Fruit fly (Drosophila melanogaster) whole organism, embryonic: ENCODE measurements around the gene CG43915.

Source experiments
- Ada2b ChIP-seq: fragments of 200-800 bp; sonication (Bioruptor generic); IDR thresholded peaks from 2 replicates; pipeline ENCODE4 v1.3.6; 2022; ENCODE audit warnings: missing biosample characterization, missing genetic modification characterization
- Blimp-1 ChIP-seq: fragments of 200-800 bp; sonication (Bioruptor generic); optimal IDR thresholded peaks from 3 replicates; lab custom pipeline; 2018; ENCODE audit warnings: missing biosample characterization, missing genetic modification characterization, mild to moderate bottlenecking, moderate library complexity, missing genetic modification reagents
- Bteb2 ChIP-seq: fragments of 200-800 bp; sonication (Bioruptor generic); optimal IDR thresholded peaks from 2 replicates; lab custom pipeline; 2016; ENCODE audit warnings: missing biosample characterization, missing genetic modification characterization
- CG10366 ChIP-seq: fragments of 200-800 bp; sonication (Bioruptor generic); IDR thresholded peaks from 2 replicates; pipeline ENCODE4 v1.3.6; 2022; ENCODE audit warnings: missing biosample characterization, missing genetic modification characterization
- CG10654 ChIP-seq: fragments of 200-800 bp; sonication (Bioruptor generic); optimal IDR thresholded peaks from 2 replicates; lab custom pipeline; 2016; ENCODE audit warnings: missing biosample characterization, missing genetic modification characterization
- CG12236 ChIP-seq: fragments of 200-800 bp; sonication (Bioruptor generic); optimal IDR thresholded peaks from 2 replicates; lab custom pipeline; 2016; ENCODE audit warnings: missing biosample characterization, missing genetic modification characterization
- CG1233 ChIP-seq: fragments of 200-800 bp; sonication (Bioruptor generic); optimal IDR thresholded peaks from 4 replicates; lab custom pipeline; 2018; ENCODE audit warnings: missing biosample characterization, mild to moderate bottlenecking, missing genetic modification characterization
- CG1529 ChIP-seq: fragments of 200-800 bp; sonication (Bioruptor generic); optimal IDR thresholded peaks from 3 replicates; lab custom pipeline; 2018; ENCODE audit warnings: missing biosample characterization, missing genetic modification characterization
- CG17359 ChIP-seq: fragments of 200-800 bp; sonication (Bioruptor generic); optimal IDR thresholded peaks from 3 replicates; lab custom pipeline; 2018; ENCODE audit warnings: missing biosample characterization, mild to moderate bottlenecking, missing genetic modification characterization, moderate library complexity
- CG17385 ChIP-seq: fragments of 200-800 bp; sonication (Bioruptor generic); optimal IDR thresholded peaks from 3 replicates; lab custom pipeline; 2018; ENCODE audit warnings: missing biosample characterization, mild to moderate bottlenecking, missing genetic modification characterization
- CG17829 ChIP-seq: fragments of 200-800 bp; optimal IDR thresholded peaks from 2 replicates; lab custom pipeline; 2019; ENCODE audit warnings: missing biosample characterization, mild to moderate bottlenecking, missing genetic modification characterization, moderate library complexity
- CG2120 ChIP-seq: fragments of 200-800 bp; sonication (Bioruptor generic); optimal IDR thresholded peaks from 3 replicates; lab custom pipeline; 2016; ENCODE audit warnings: missing biosample characterization, missing genetic modification characterization
- CG2712 ChIP-seq: fragments of 200-800 bp; optimal IDR thresholded peaks from 3 replicates; lab custom pipeline; 2019; ENCODE audit warnings: missing biosample characterization, mild to moderate bottlenecking, missing genetic modification characterization, moderate library complexity
- CG31224 ChIP-seq: fragments of 200-800 bp; sonication (Bioruptor generic); IDR thresholded peaks from 2 replicates; pipeline ENCODE4 v1.3.6; 2022; ENCODE audit warnings: missing biosample characterization, missing genetic modification characterization
- CG33557 ChIP-seq: fragments of 200-800 bp; sonication (Bioruptor generic); optimal IDR thresholded peaks from 2 replicates; lab custom pipeline; 2019; ENCODE audit warnings: missing biosample characterization, mild to moderate bottlenecking, missing genetic modification characterization, moderate library complexity
- CG34224 ChIP-seq: fragments of 200-800 bp; sonication (Bioruptor generic); IDR thresholded peaks from 3 replicates; pipeline ENCODE4 v1.3.6; 2022; ENCODE audit warnings: missing biosample characterization, missing genetic modification characterization; ENCODE audit not compliant: partially characterized antibody
- CG3995 ChIP-seq: fragments of 200-800 bp; sonication (Bioruptor generic); optimal IDR thresholded peaks from 3 replicates; lab custom pipeline; 2016; ENCODE audit warnings: missing biosample characterization, missing genetic modification characterization
- CG6813 ChIP-seq: fragments of 200-800 bp; sonication (Bioruptor generic); optimal IDR thresholded peaks from 2 replicates; lab custom pipeline; 2017; ENCODE audit warnings: missing biosample characterization, missing genetic modification characterization, mild to moderate bottlenecking, moderate library complexity, missing genetic modification reagents
- CG7928 ChIP-seq: fragments of 200-800 bp; sonication (Bioruptor generic); optimal IDR thresholded peaks from 2 replicates; lab custom pipeline; 2017; ENCODE audit warnings: missing biosample characterization, mild to moderate bottlenecking, missing genetic modification characterization
- CG9437 ChIP-seq: fragments of 200-800 bp; sonication (Bioruptor generic); optimal IDR thresholded peaks from 2 replicates; lab custom pipeline; 2018; ENCODE audit warnings: missing biosample characterization, mild to moderate bottlenecking, missing genetic modification characterization
- CHES-1-like ChIP-seq: fragments of 200-800 bp; sonication (Bioruptor generic); optimal IDR thresholded peaks from 2 replicates; lab custom pipeline; 2016; ENCODE audit warnings: missing biosample characterization, missing genetic modification characterization
- Dbx ChIP-seq: fragments of 200-800 bp; sonication (Bioruptor generic); IDR thresholded peaks from 3 replicates; pipeline ENCODE4 v1.3.6; 2022; ENCODE audit warnings: missing biosample characterization, missing genetic modification characterization
- Dfd ChIP-seq, 2 experiments: fragments of >200 bp; optimal IDR thresholded peaks; 2 replicates each; lab custom pipeline; 2017; ENCODE audit warnings: missing biosample characterization in 2 of 2, missing genetic modification characterization in 2 of 2
- H15 ChIP-seq: fragments of 200-800 bp; sonication (Bioruptor generic); IDR thresholded peaks from 3 replicates; pipeline ENCODE4 v1.3.6; 2022; ENCODE audit warnings: missing biosample characterization, missing genetic modification characterization
- Hey ChIP-seq: fragments of 200-800 bp; sonication (Bioruptor generic); optimal IDR thresholded peaks from 3 replicates; lab custom pipeline; 2018; ENCODE audit warnings: missing biosample characterization, mild to moderate bottlenecking, missing genetic modification characterization
- Hr51 ChIP-seq, 2 experiments: fragments of 200-800 bp; sonication (Bioruptor generic); optimal IDR thresholded peaks; 2 replicates in 1 of 2; 3 replicates in 1 of 2; lab custom pipeline; 2016 to 2018; ENCODE audit warnings: missing biosample characterization in 2 of 2, missing genetic modification characterization in 2 of 2, mild to moderate bottlenecking in 1 of 2, moderate library complexity in 1 of 2
- Hsf ChIP-seq: fragments of 200-800 bp; sonication (Bioruptor generic); optimal IDR thresholded peaks from 3 replicates; lab custom pipeline; 2016; ENCODE audit warnings: missing biosample characterization, missing genetic modification characterization
- Lim3 ChIP-seq: fragments of 200-800 bp; sonication (Bioruptor generic); IDR thresholded peaks from 2 replicates; pipeline ENCODE4 v1.3.6; 2022; ENCODE audit warnings: missing biosample characterization, missing genetic modification characterization
- Mrtf ChIP-seq: fragments of 200-800 bp; sonication (Bioruptor generic); IDR thresholded peaks from 3 replicates; pipeline ENCODE4 v1.3.6; 2022; ENCODE audit warnings: missing biosample characterization, missing genetic modification characterization
- Myb ChIP-seq: fragments of 200-800 bp; sonication (Bioruptor generic); optimal IDR thresholded peaks from 2 replicates; lab custom pipeline; 2016; ENCODE audit warnings: missing biosample characterization, missing genetic modification characterization
- NC2α ChIP-seq: fragments of 200-800 bp; sonication (Bioruptor generic); optimal IDR thresholded peaks from 2 replicates; lab custom pipeline; 2016; ENCODE audit warnings: missing biosample characterization, missing genetic modification characterization
- Oli ChIP-seq: fragments of 200-800 bp; sonication (Bioruptor generic); optimal IDR thresholded peaks from 2 replicates; lab custom pipeline; 2018; ENCODE audit warnings: missing biosample characterization, mild to moderate bottlenecking, missing genetic modification characterization, moderate library complexity
- PHDP ChIP-seq: fragments of 200-800 bp; sonication (Bioruptor generic); optimal IDR thresholded peaks from 3 replicates; lab custom pipeline; 2018; ENCODE audit warnings: missing biosample characterization, mild to moderate bottlenecking, missing genetic modification characterization, moderate library complexity
- Pdp1 ChIP-seq, 2 experiments: fragments of 200-800 bp; sonication (Bioruptor generic); optimal IDR thresholded peaks; 3 replicates each; lab custom pipeline; 2016; ENCODE audit warnings: missing biosample characterization in 2 of 2, missing genetic modification characterization in 2 of 2, mild to moderate bottlenecking in 1 of 2, moderate library complexity in 1 of 2
- abd-A ChIP-seq: fragments of 200-800 bp; sonication (Bioruptor generic); optimal IDR thresholded peaks from 3 replicates; lab custom pipeline; 2019; ENCODE audit warnings: missing biosample characterization, mild to moderate bottlenecking, missing genetic modification characterization, moderate library complexity
- ap ChIP-seq: fragments of 200-800 bp; sonication (Bioruptor generic); IDR thresholded peaks from 2 replicates; pipeline ENCODE4 v1.3.6; 2022; ENCODE audit warnings: missing biosample characterization, missing genetic modification characterization
- ase ChIP-seq: fragments of 200-800 bp; sonication (Bioruptor generic); IDR thresholded peaks from 3 replicates; pipeline ENCODE4 v1.3.6; 2022; ENCODE audit warnings: missing biosample characterization, missing genetic modification characterization
- az2 ChIP-seq: fragments of 200-800 bp; sonication (Bioruptor generic); optimal IDR thresholded peaks from 3 replicates; lab custom pipeline; 2016; ENCODE audit warnings: missing biosample characterization, missing genetic modification characterization
- cad ChIP-seq: fragments of >200 bp; optimal IDR thresholded peaks from 2 replicates; lab custom pipeline; 2017; ENCODE audit warnings: missing biosample characterization, missing genetic modification characterization
- crol ChIP-seq: fragments of 200-800 bp; sonication (Bioruptor generic); IDR thresholded peaks from 2 replicates; pipeline ENCODE4 v1.3.6; 2022; ENCODE audit warnings: missing biosample characterization, missing genetic modification characterization
- dmrt11E ChIP-seq: fragments of 200-800 bp; sonication (Bioruptor generic); optimal IDR thresholded peaks from 3 replicates; lab custom pipeline; 2018; ENCODE audit warnings: missing biosample characterization, mild to moderate bottlenecking, missing genetic modification characterization, moderate library complexity
- dmrt99B ChIP-seq: fragments of 200-800 bp; sonication (Bioruptor generic); optimal IDR thresholded peaks from 2 replicates; lab custom pipeline; 2018; ENCODE audit warnings: missing biosample characterization, mild to moderate bottlenecking, missing genetic modification characterization, moderate library complexity
- fru ChIP-seq: fragments of >200 bp; optimal IDR thresholded peaks from 2 replicates; lab custom pipeline; 2017
- grn ChIP-seq: fragments of 200-800 bp; sonication (Bioruptor generic); optimal IDR thresholded peaks from 3 replicates; lab custom pipeline; 2017; ENCODE audit warnings: missing biosample characterization, missing genetic modification characterization
- gsb ChIP-seq: fragments of 200-800 bp; sonication (Bioruptor generic); IDR thresholded peaks from 2 replicates; pipeline ENCODE4 v1.3.6; 2022; ENCODE audit warnings: missing biosample characterization, missing genetic modification characterization
- pho ChIP-seq: fragments of 200-800 bp; sonication (Bioruptor generic); optimal IDR thresholded peaks from 2 replicates; lab custom pipeline; 2016; ENCODE audit warnings: missing biosample characterization, missing genetic modification characterization
- pita ChIP-seq: fragments of 200-800 bp; sonication (Bioruptor generic); optimal IDR thresholded peaks from 2 replicates; lab custom pipeline; 2017; ENCODE audit warnings: missing biosample characterization, mild to moderate bottlenecking, missing genetic modification characterization
- pzg ChIP-seq: fragments of 200-800 bp; sonication (Bioruptor generic); optimal IDR thresholded peaks from 3 replicates; lab custom pipeline; 2018; ENCODE audit warnings: missing biosample characterization, mild to moderate bottlenecking, missing genetic modification characterization, moderate library complexity
- rib ChIP-seq: fragments of 200-800 bp; sonication (Bioruptor generic); IDR thresholded peaks from 2 replicates; pipeline ENCODE4 v1.3.6; 2022; ENCODE audit warnings: missing biosample characterization, missing genetic modification characterization
- so ChIP-seq: fragments of 200-800 bp; sonication (Bioruptor generic); IDR thresholded peaks from 3 replicates; pipeline ENCODE4 v1.3.6; 2022; ENCODE audit warnings: missing biosample characterization, missing genetic modification characterization
- stwl ChIP-seq: fragments of 200-800 bp; sonication (Bioruptor generic); optimal IDR thresholded peaks from 3 replicates; lab custom pipeline; 2018; ENCODE audit warnings: missing biosample characterization, mild to moderate bottlenecking, missing genetic modification characterization, moderate library complexity
- tap ChIP-seq: fragments of 200-800 bp; optimal IDR thresholded peaks from 3 replicates; lab custom pipeline; 2019; ENCODE audit warnings: missing biosample characterization, mild to moderate bottlenecking, missing genetic modification characterization, moderate library complexity
- trh ChIP-seq: fragments of 200-800 bp; sonication (Bioruptor generic); optimal IDR thresholded peaks from 2 replicates; lab custom pipeline; 2016; ENCODE audit warnings: missing biosample characterization, missing genetic modification characterization

CG43915 gene

DNA sequence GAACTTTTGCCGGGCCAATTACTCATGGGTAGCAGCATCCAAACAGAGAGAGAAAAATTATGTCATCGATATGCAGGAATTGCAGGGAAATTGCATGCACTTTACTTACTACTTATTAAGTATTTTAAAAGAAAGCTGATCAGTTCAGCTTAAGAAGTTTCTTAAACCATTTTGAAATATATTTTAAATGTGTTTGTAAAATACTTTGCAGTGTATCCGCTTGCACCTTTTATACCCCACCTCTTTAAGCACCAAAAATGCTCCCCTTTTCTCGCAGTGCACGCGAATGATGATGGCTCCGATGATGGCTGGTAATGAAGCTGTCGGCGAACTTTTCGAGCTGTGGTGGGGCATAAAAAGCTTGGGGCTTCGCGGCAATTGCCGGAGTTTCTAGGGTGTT is 20.2 kb upstream of the CG43915 start, which contains the start of gene CG14984 (continued):
- peak; percentile 43; the same call in 1 of the 2 replicates for TF ChIP-seq gsb (GFP tag; lab: Robert Waterston, UW)
- no peak for TF ChIP-seq CHES-1-like
- TF ChIP-seq pho (GFP tag; lab: Kevin White, UChicago) = peak; percentile 28
- TF ChIP-seq CG17359 (tag; lab: Kevin White, UChicago) = peak; percentile 29
- no peak for TF ChIP-seq CG10654 (GFP tag; lab: Kevin White, UChicago)
- TF ChIP-seq CG31224 (GFP tag; lab: Robert Waterston, UW) = peak; percentile 59
- peak; percentile 28 for TF ChIP-seq dmrt99B (tag; lab: Kevin White, UChicago)
- TF ChIP-seq ap (GFP tag; lab: Robert Waterston, UW) = no peak
- TF ChIP-seq Dbx = peak; percentile 79
- no peak for TF ChIP-seq fru
- peak; percentile 26 for TF ChIP-seq CG2712 (tag; lab: Kevin White, UChicago)
- no peak for TF ChIP-seq CG17829 (tag; lab: Kevin White, UChicago)
- TF ChIP-seq CG10366 (GFP tag; lab: Robert Waterston, UW) = 0 out of 2 replicates have a peak, but pooled peaks have one; percentile 17
- TF ChIP-seq Blimp-1 (GFP tag; lab: Kevin White, UChicago) = peak; percentile 21
- no peak for TF ChIP-seq pzg (GFP tag; lab: Kevin White, UChicago)
- TF ChIP-seq Hr51 (GFP tag; optimal IDR thresholded peaks at IDR 0.05; lab: Kevin White, UChicago) = peak in 1 of 2 experiments; percentile 11
- TF ChIP-seq stwl = no peak
- no peak for TF ChIP-seq cad (GFP tag; lab: Kevin White, UChicago)
- no peak for TF ChIP-seq CG9437 (GFP tag; lab: Kevin White, UChicago)
- TF ChIP-seq CG7928 = peak; percentile 5
- no peak for TF ChIP-seq CG33557 (GFP tag; lab: Kevin White, UChicago)
- TF ChIP-seq dmrt11E (tag; lab: Kevin White, UChicago) = no peak
- no peak for TF ChIP-seq grn
- TF ChIP-seq Ada2b (GFP tag; lab: Robert Waterston, UW) = peak; percentile 60
- TF ChIP-seq Mrtf (GFP tag; lab: Robert Waterston, UW) = no peak
- TF ChIP-seq Bteb2 (GFP tag; lab: Kevin White, UChicago) = peak; percentile 20
- TF ChIP-seq Myb (GFP tag; lab: Kevin White, UChicago) = no peak
- peak; percentile 31 for TF ChIP-seq PHDP (tag; lab: Kevin White, UChicago)
- no peak for TF ChIP-seq Dfd (GFP tag; optimal IDR thresholded peaks at IDR 0.05; lab: Kevin White, UChicago)
- peak; percentile 34 for TF ChIP-seq CG6813 (GFP tag; lab: Kevin White, UChicago)
- peak; percentile 71 for TF ChIP-seq CG2120
- TF ChIP-seq CG12236 (GFP tag; lab: Kevin White, UChicago) = no peak
- TF ChIP-seq CG17385 (GFP tag; lab: Kevin White, UChicago) = no peak
- TF ChIP-seq Hsf (GFP tag; lab: Kevin White, UChicago) = peak; percentile 13
- no peak for TF ChIP-seq rib (GFP tag; lab: Robert Waterston, UW)
- no peak for TF ChIP-seq tap (tag; lab: Kevin White, UChicago)
- no peak for TF ChIP-seq az2 (GFP tag; lab: Kevin White, UChicago)
- peak; percentile 18 for TF ChIP-seq CG1233
- no peak for TF ChIP-seq CG3995 (GFP tag; lab: Kevin White, UChicago)

DNA sequence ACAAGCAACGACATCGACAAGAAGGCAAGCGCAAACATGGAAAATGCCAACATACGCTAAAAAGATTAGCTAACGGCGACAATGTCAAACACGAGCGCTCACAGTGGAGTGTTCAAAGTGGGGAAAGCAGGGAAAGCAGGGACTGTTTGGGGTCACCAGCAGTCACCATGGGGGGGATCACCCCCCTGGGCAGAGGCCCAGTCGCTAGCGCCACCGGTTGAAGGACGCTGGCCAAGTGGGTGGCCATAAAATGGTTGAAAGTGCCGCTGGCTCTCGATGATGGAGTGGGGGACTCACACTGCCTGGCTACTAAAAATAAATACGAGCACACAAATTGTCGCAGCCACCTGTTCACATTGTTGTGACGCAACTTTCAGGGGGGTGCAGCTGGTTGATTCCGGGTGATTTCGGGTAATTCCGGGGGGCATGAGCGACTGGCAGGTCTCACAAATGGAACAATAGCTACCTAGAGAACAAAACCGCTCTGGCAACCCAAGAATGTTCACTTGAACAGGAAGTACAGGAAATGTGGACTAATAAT is 11.8 kb upstream of the CG43915 start:
- TF ChIP-seq so (GFP tag; lab: Robert Waterston, UW) = no peak
- no peak for TF ChIP-seq NC2α (GFP tag; lab: Kevin White, UChicago)
- TF ChIP-seq H15 (GFP tag; lab: Robert Waterston, UW) = no peak
- TF ChIP-seq Pdp1 (GFP tag; optimal IDR thresholded peaks at IDR 0.05; lab: Kevin White, UChicago) = peak in 1 of 2 experiments; percentile 53
- peak; percentile 69 for TF ChIP-seq abd-A (tag; lab: Kevin White, UChicago)
- TF ChIP-seq CG34224 (GFP tag; lab: Robert Waterston, UW) = no peak
- TF ChIP-seq Hey (tag; lab: Kevin White, UChicago) = no peak
- TF ChIP-seq Lim3 (GFP tag; lab: Robert Waterston, UW) = no peak
- no peak for TF ChIP-seq trh (GFP tag; lab: Kevin White, UChicago)
- TF ChIP-seq ase (GFP tag; lab: Robert Waterston, UW) = no peak
- peak; percentile 55 for TF ChIP-seq crol
- TF ChIP-seq pita (GFP tag; lab: Kevin White, UChicago) = no peak
- TF ChIP-seq CG1529 (GFP tag; lab: Kevin White, UChicago) = no peak
- TF ChIP-seq Oli = no peak
